Worm (Caenorhabditis elegans): Measurements from ENCODE around the gene npr-35.

DNA sequence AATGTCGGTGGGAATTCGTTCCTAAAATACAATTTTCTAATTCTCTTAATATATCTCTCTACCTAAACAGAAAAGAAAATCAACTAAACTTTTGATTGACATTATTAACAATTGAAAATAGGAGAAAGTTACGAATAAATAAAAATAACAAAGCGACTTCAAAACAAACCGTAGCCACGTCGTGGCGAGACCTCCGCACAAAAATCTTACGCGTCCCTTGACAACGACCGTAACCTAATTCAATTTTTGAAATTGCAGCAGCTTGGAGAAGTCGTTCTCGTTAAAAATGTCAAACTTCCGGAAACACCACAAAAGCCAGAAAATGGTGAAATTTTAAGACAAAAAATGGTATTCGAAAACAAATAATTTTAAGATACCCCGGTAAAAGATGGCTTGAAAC is 20.7 kb downstream of the npr-35 start:
- TF ChIP-seq lin-11 (tag; optimal IDR thresholded peaks at IDR 0.05), result no peak
- TF ChIP-seq ceh-9 (tag; optimal IDR thresholded peaks at IDR 0.05), result no peak
- TF ChIP-seq nhr-11 (tag; optimal IDR thresholded peaks at IDR 0.05), result no peak
- TF ChIP-seq odd-2 (tag; optimal IDR thresholded peaks at IDR 0.05), result no peak
- no peak for TF ChIP-seq ama-1 (optimal IDR thresholded peaks at IDR 0.05)
- no peak for TF ChIP-seq npax-4 (tag; optimal IDR thresholded peaks at IDR 0.05)
